Worm (Caenorhabditis elegans) whole organism, early embryonic: ENCODE measurements around the gene rrf-3.

Experiments used
- B0310.2 ChIP-seq: sonication (generic microtip); optimal IDR thresholded peaks from 2 replicates; lab custom pipeline; 2016; ENCODE audit warnings: mild to moderate bottlenecking, missing genetic modification characterization, missing compliant biosample characterization
- F13C5.2 ChIP-seq: sonication (generic microtip); optimal IDR thresholded peaks from 2 replicates; lab custom pipeline; 2017; ENCODE audit warnings: mild to moderate bottlenecking, missing genetic modification characterization, inconsistent platforms, missing compliant biosample characterization
- aly-1 ChIP-seq: sonication (generic microtip); optimal IDR thresholded peaks from 2 replicates; lab custom pipeline; 2016; ENCODE audit warnings: missing genetic modification characterization, missing compliant biosample characterization
- ama-1 ChIP-seq: fragments of 150-350 bp; optimal IDR thresholded peaks from 2 replicates; lab custom pipeline; 2014
- ceh-13 ChIP-seq: fragments of 200-800 bp; sonication (Bioruptor generic); optimal IDR thresholded peaks from 2 replicates; lab custom pipeline; 2018; ENCODE audit warnings: mild to moderate bottlenecking, missing genetic modification characterization, missing compliant biosample characterization
- ceh-36 ChIP-seq: sonication (generic microtip); optimal IDR thresholded peaks from 2 replicates; lab custom pipeline; 2016; ENCODE audit warnings: missing genetic modification characterization, inconsistent platforms, missing compliant biosample characterization
- ets-7 ChIP-seq: sonication (generic microtip); optimal IDR thresholded peaks from 2 replicates; lab custom pipeline; 2016; ENCODE audit warnings: missing genotype, missing genetic modification characterization, missing compliant biosample characterization
- flt-1 ChIP-seq: fragments of 200-800 bp; sonication (Bioruptor generic); IDR thresholded peaks from 2 replicates; pipeline ENCODE4 v1.3.6; 2022; ENCODE audit warnings: missing genetic modification characterization, missing compliant biosample characterization
- hmbx-1 ChIP-seq: sonication (generic microtip); optimal IDR thresholded peaks from 2 replicates; lab custom pipeline; 2016; ENCODE audit warnings: mild to moderate bottlenecking, missing genetic modification characterization, missing compliant biosample characterization
- hmg-4 ChIP-seq: fragments of 200-800 bp; sonication (Bioruptor generic); optimal IDR thresholded peaks from 2 replicates; lab custom pipeline; 2018; ENCODE audit warnings: mild to moderate bottlenecking, missing genetic modification characterization, missing compliant biosample characterization
- hnd-1 ChIP-seq: sonication (generic microtip); optimal IDR thresholded peaks from 2 replicates; lab custom pipeline; 2016; ENCODE audit warnings: missing genetic modification characterization, missing compliant biosample characterization
- pes-1 ChIP-seq: fragments of 200-800 bp; sonication (Bioruptor generic); IDR thresholded peaks from 2 replicates; pipeline ENCODE4 v1.3.6; 2022; ENCODE audit warnings: missing genetic modification reagents, missing genetic modification characterization, missing compliant biosample characterization
- scrt-1 ChIP-seq: fragments of 200-800 bp; sonication (Bioruptor generic); IDR thresholded peaks from 2 replicates; pipeline ENCODE4 v1.3.6; 2022; ENCODE audit warnings: missing genetic modification characterization, missing compliant biosample characterization
- sea-1 ChIP-seq: fragments of 200-800 bp; sonication (Bioruptor generic); conservative IDR thresholded peaks from 2 replicates; pipeline ENCODE4 v1.3.6; 2022; ENCODE audit warnings: missing genetic modification characterization, missing compliant biosample characterization
- tbx-11 ChIP-seq: fragments of 200-800 bp; sonication (Bioruptor generic); IDR thresholded peaks from 2 replicates; pipeline ENCODE4 v1.3.6; 2022; ENCODE audit warnings: missing genetic modification characterization, missing compliant biosample characterization
- tbx-37 ChIP-seq: fragments of 200-800 bp; sonication (Bioruptor generic); conservative IDR thresholded peaks from 2 replicates; pipeline ENCODE4 v1.3.6; 2022; ENCODE audit warnings: missing genetic modification reagents, missing genetic modification characterization, missing compliant biosample characterization
- tra-4 ChIP-seq: sonication (generic microtip); optimal IDR thresholded peaks from 2 replicates; lab custom pipeline; 2017; ENCODE audit warnings: missing genetic modification characterization, missing compliant biosample characterization

Gene rrf-3

ce11 chrII:8156845-8157373 is 5.4 kb upstream of the rrf-3 start, which contains the start of the genes tub-1 and tmem-138:
tub-1 (minus strand) TSS chrII:8156945.
tmem-138 (plus strand) TSS chrII:8157323.
- TF ChIP-seq hmbx-1 (tag; lab: Kevin White, UChicago) (no peak), hmg-4 (no peak)

- no peak for TF ChIP-seq hmg-4
- no peak for TF ChIP-seq hnd-1
- TF ChIP-seq B0310.2: no peak
- TF ChIP-seq flt-1 (GFP tag; lab: Robert Waterston, UW): no peak
- no peak for TF ChIP-seq ceh-13 (GFP tag; lab: Kevin White, UChicago)
- TF ChIP-seq ama-1 (lab: Kevin White, UChicago): no peak
- no peak for TF ChIP-seq F13C5.2 (tag; lab: Kevin White, UChicago)
- no peak for TF ChIP-seq pes-1 (GFP tag; lab: Robert Waterston, UW)
- no peak for TF ChIP-seq tbx-11
- TF ChIP-seq scrt-1 (GFP tag; lab: Robert Waterston, UW): no peak
Observed at ce11 chrII:8157991-8158390, 4.3 kb upstream of the rrf-3 start, which contains the start of gene pch-2. pch-2 (plus strand) TSS chrII:8158349.

DNA sequence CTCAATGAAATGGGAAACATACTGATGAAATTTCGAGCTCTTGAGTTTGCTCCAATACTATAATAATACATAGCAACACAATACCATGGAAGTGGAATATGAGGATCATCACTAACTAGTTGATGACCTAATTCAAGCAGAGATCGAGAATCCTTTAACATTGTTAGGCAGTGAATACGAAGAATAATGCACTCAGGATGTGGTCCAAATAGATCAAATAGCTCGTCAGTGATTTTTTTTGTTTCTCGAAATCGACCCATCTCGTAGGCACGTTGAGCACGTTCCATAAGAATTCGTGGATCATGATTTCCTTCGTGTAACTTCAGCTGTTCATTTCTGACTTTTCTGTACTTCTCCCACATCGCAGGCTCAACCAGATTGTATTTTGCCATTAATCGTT is 1.3 kb upstream of the rrf-3 start:
- TF ChIP-seq flt-1 (GFP tag; lab: Robert Waterston, UW) (no peak), hmg-4 (no peak), ceh-13 (GFP tag; lab: Kevin White, UChicago) (no peak), sea-1 (no peak), hnd-1 (no peak)

DNA sequence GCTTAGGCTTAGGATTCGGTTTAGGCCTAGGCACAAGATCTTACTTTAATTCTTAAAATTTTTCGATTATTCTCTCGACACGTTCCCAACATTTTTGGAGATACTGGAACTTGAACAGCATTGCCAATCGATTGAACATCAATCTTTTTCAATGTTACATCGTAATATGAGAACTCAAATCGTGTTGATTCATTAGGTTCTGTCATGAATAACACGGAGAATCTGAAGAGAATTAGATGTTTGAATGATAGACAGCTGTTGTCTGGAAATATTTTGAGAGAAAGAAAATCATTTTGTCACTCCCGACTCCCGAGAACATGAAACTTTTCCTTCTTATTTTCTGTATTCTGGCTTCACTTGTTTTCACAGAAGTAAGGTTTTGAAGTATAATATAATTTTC is 7.0 kb downstream of the rrf-3 start, which contains the start of gene T05C12.15:
T05C12.15 (plus strand) TSS at position 301 of the 400 bp plus-strand sequence.
- TF ChIP-seq ets-7 (tag; lab: Kevin White, UChicago) (no peak), B0310.2 (no peak), ama-1 (lab: Kevin White, UChicago) (no peak), tbx-37 (GFP tag; lab: Robert Waterston, UW) (no peak), scrt-1 (GFP tag; lab: Robert Waterston, UW) (no peak), ceh-13 (GFP tag; lab: Kevin White, UChicago) (no peak), tbx-11 (no peak), tra-4 (tag; lab: Kevin White, UChicago) (no peak), ceh-36 (tag; lab: Kevin White, UChicago) (no peak), hmg-4 (no peak), F13C5.2 (tag; lab: Kevin White, UChicago) (no peak), hnd-1 (no peak), flt-1 (GFP tag; lab: Robert Waterston, UW) (no peak), hmbx-1 (tag; lab: Kevin White, UChicago) (no peak)

- no peak for TF ChIP-seq ceh-13 (GFP tag; lab: Kevin White, UChicago)
- no peak for TF ChIP-seq ceh-36 (tag; lab: Kevin White, UChicago)
- no peak for TF ChIP-seq tbx-37 (GFP tag; lab: Robert Waterston, UW)
- no peak for TF ChIP-seq flt-1 (GFP tag; lab: Robert Waterston, UW)
- no peak for TF ChIP-seq B0310.2
- no peak for TF ChIP-seq aly-1 (tag; lab: Kevin White, UChicago)
- TF ChIP-seq hmg-4: no peak
- no peak for TF ChIP-seq tbx-11
- no peak for TF ChIP-seq sea-1
- no peak for TF ChIP-seq F13C5.2 (tag; lab: Kevin White, UChicago)
- TF ChIP-seq ets-7 (tag; lab: Kevin White, UChicago): no peak
- TF ChIP-seq hnd-1: no peak
- TF ChIP-seq hmbx-1 (tag; lab: Kevin White, UChicago): no peak
- TF ChIP-seq pes-1 (GFP tag; lab: Robert Waterston, UW): no peak
- TF ChIP-seq ama-1 (lab: Kevin White, UChicago): no peak
- no peak for TF ChIP-seq scrt-1 (GFP tag; lab: Robert Waterston, UW)
- no peak for TF ChIP-seq tra-4 (tag; lab: Kevin White, UChicago)
Observed at ce11 chrII:8170374-8170773, 8.1 kb downstream of the rrf-3 start, which contains the start of gene T05C12.11. T05C12.11 (minus strand) TSS chrII:8170474.

ce11 chrII:8173449-8173848 is 11.2 kb downstream of the rrf-3 start, which contains the start of the genes decr-1.3 and T05C12.1:
decr-1.3 (minus strand) TSS chrII:8173549.
T05C12.1 (plus strand) TSS chrII:8173680.
- TF ChIP-seq tbx-37 (GFP tag; lab: Robert Waterston, UW): no peak
- TF ChIP-seq F13C5.2 (tag; lab: Kevin White, UChicago): no peak
- TF ChIP-seq ets-7 (tag; lab: Kevin White, UChicago): no peak
- TF ChIP-seq aly-1 (tag; lab: Kevin White, UChicago): no peak
- no peak for TF ChIP-seq scrt-1 (GFP tag; lab: Robert Waterston, UW)
- no peak for TF ChIP-seq B0310.2

ce11 chrII:8174148-8174547 is 11.9 kb downstream of the rrf-3 start:
- TF ChIP-seq pes-1 (GFP tag; lab: Robert Waterston, UW): no peak

DNA sequence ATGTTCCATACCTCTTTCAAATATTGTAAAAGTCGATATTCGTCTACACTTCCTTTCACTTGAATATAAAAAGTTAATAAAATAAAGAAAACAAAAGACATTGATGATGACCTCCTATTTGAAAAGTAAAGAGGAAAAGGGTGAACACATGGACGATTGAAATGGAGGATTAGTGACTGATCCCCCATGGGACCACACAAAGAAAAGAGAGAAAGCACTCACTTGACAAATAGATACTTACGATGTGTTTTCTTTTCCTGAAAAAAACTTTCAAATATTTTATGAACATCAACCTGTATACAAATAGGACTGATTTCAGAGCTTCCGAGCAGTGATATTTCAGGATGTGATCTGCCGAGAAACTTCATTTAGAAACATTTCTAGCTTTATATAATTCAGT is 14.8 kb downstream of the rrf-3 start, which contains the start of gene acr-14:
acr-14 (minus strand) TSS at position 101 of the 400 bp plus-strand sequence.
- no peak for TF ChIP-seq flt-1 (GFP tag; lab: Robert Waterston, UW)
- TF ChIP-seq scrt-1 (GFP tag; lab: Robert Waterston, UW): no peak
- TF ChIP-seq hmbx-1 (tag; lab: Kevin White, UChicago): no peak
- TF ChIP-seq sea-1: no peak
- no peak for TF ChIP-seq F13C5.2 (tag; lab: Kevin White, UChicago)
- TF ChIP-seq aly-1 (tag; lab: Kevin White, UChicago): no peak
- TF ChIP-seq ceh-13 (GFP tag; lab: Kevin White, UChicago): no peak
- TF ChIP-seq hmg-4: no peak
- TF ChIP-seq ets-7 (tag; lab: Kevin White, UChicago): no peak
- no peak for TF ChIP-seq ama-1 (lab: Kevin White, UChicago)
- TF ChIP-seq pes-1 (GFP tag; lab: Robert Waterston, UW): no peak
- no peak for TF ChIP-seq tbx-11
- no peak for TF ChIP-seq B0310.2
- no peak for TF ChIP-seq tra-4 (tag; lab: Kevin White, UChicago)
- no peak for TF ChIP-seq ceh-36 (tag; lab: Kevin White, UChicago)
- TF ChIP-seq hnd-1: no peak
- no peak for TF ChIP-seq tbx-37 (GFP tag; lab: Robert Waterston, UW)
